Fruit fly (Drosophila melanogaster) whole organism, embryonic: ENCODE data around the gene CG9628.
A peak's percentile ranks its signal among the peaks of the same experiment; 100 is the strongest.

Source experiments
- Atf3 ChIP-seq: fragments of 200-800 bp; sonication (Bioruptor generic); optimal IDR thresholded peaks from 3 replicates; lab custom pipeline; 2016; ENCODE audit warnings: missing biosample characterization, missing genetic modification characterization
- Atf6 ChIP-seq: fragments of 200-800 bp; sonication (Bioruptor generic); IDR thresholded peaks from 2 replicates; pipeline ENCODE4 v1.3.6; 2022; ENCODE audit warnings: missing biosample characterization, missing genetic modification characterization
- CG10959 ChIP-seq: fragments of 200-800 bp; sonication (Bioruptor generic); IDR thresholded peaks from 2 replicates; pipeline ENCODE4 v1.3.6; 2022; ENCODE audit warnings: missing biosample characterization, missing genetic modification characterization
- CG11093 ChIP-seq: fragments of 200-800 bp; sonication (Bioruptor generic); IDR thresholded peaks from 3 replicates; pipeline ENCODE4 v1.3.6; 2022; ENCODE audit warnings: missing biosample characterization, missing genetic modification characterization
- CG1603 ChIP-seq: fragments of 200-800 bp; sonication (Bioruptor generic); optimal IDR thresholded peaks from 2 replicates; lab custom pipeline; 2019; ENCODE audit warnings: missing biosample characterization, mild to moderate bottlenecking, missing genetic modification characterization, moderate library complexity
- CG16813 ChIP-seq: fragments of 200-800 bp; sonication (Bioruptor generic); IDR thresholded peaks from 3 replicates; pipeline ENCODE4 v1.3.6; 2022; ENCODE audit warnings: missing biosample characterization, missing genetic modification characterization; ENCODE audit not compliant: partially characterized antibody
- CG17829 ChIP-seq: fragments of 200-800 bp; optimal IDR thresholded peaks from 2 replicates; lab custom pipeline; 2019; ENCODE audit warnings: missing biosample characterization, mild to moderate bottlenecking, missing genetic modification characterization, moderate library complexity
- CG17912 ChIP-seq: fragments of 200-800 bp; sonication (Bioruptor generic); optimal IDR thresholded peaks from 2 replicates; lab custom pipeline; 2018; ENCODE audit warnings: missing biosample characterization, mild to moderate bottlenecking, missing genetic modification characterization
- CG34376 ChIP-seq: fragments of 200-800 bp; sonication (Bioruptor generic); optimal IDR thresholded peaks from 2 replicates; lab custom pipeline; 2018; ENCODE audit warnings: missing biosample characterization, mild to moderate bottlenecking, missing genetic modification characterization
- CG4707 ChIP-seq: fragments of 200-800 bp; sonication (Bioruptor generic); optimal IDR thresholded peaks from 2 replicates; lab custom pipeline; 2018; ENCODE audit warnings: missing biosample characterization, mild to moderate bottlenecking, missing genetic modification characterization, moderate library complexity
- CG5953 ChIP-seq: fragments of 200-800 bp; sonication (Bioruptor generic); IDR thresholded peaks from 2 replicates; pipeline ENCODE4 v1.3.6; 2022; ENCODE audit warnings: missing biosample characterization, missing genetic modification characterization
- CG6683 ChIP-seq: fragments of 200-800 bp; sonication (Bioruptor generic); optimal IDR thresholded peaks from 2 replicates; lab custom pipeline; 2017; ENCODE audit warnings: missing biosample characterization, mild to moderate bottlenecking, missing genetic modification characterization, missing genetic modification reagents
- CG6689 ChIP-seq: fragments of 200-800 bp; sonication (Bioruptor generic); IDR thresholded peaks from 2 replicates; pipeline ENCODE4 v1.3.6; 2022; ENCODE audit warnings: missing biosample characterization, missing genetic modification characterization
- CG7987 ChIP-seq: fragments of 200-800 bp; sonication (Bioruptor generic); optimal IDR thresholded peaks from 2 replicates; lab custom pipeline; 2018; ENCODE audit warnings: missing biosample characterization, mild to moderate bottlenecking, missing genetic modification characterization, moderate library complexity
- CG9437 ChIP-seq: fragments of 200-800 bp; sonication (Bioruptor generic); optimal IDR thresholded peaks from 2 replicates; lab custom pipeline; 2018; ENCODE audit warnings: missing biosample characterization, mild to moderate bottlenecking, missing genetic modification characterization
- Dip2 ChIP-seq: fragments of 200-800 bp; sonication (Bioruptor generic); IDR thresholded peaks from 2 replicates; pipeline ENCODE4 v1.3.6; 2022; ENCODE audit warnings: missing biosample characterization, missing genetic modification characterization
- Dll ChIP-seq: fragments of 200-800 bp; sonication (Bioruptor generic); IDR thresholded peaks from 4 replicates; pipeline ENCODE4 v1.3.6; 2022; ENCODE audit warnings: missing biosample characterization, missing genetic modification characterization; ENCODE audit not compliant: partially characterized antibody
- Eip74EF ChIP-seq, 2 experiments: fragments of 200-800 bp in 1 of 2; fragments of >200 bp in 1 of 2; sonication (Bioruptor generic) in 1 of 2; optimal IDR thresholded peaks; 2 replicates each; lab custom pipeline; 2017 to 2019; ENCODE audit warnings: missing biosample characterization in 2 of 2, missing genetic modification characterization in 2 of 2, mild to moderate bottlenecking in 1 of 2, moderate library complexity in 1 of 2
- GATAe ChIP-seq: fragments of 200-800 bp; sonication (Bioruptor generic); conservative IDR thresholded peaks from 2 replicates; pipeline ENCODE4 v1.3.6; 2022; ENCODE audit warnings: missing biosample characterization, missing genetic modification characterization
- HmgD ChIP-seq: fragments of 200-800 bp; sonication (Bioruptor generic); optimal IDR thresholded peaks from 3 replicates; lab custom pipeline; 2016; ENCODE audit warnings: missing biosample characterization, missing genetic modification characterization
- Hmr ChIP-seq: fragments of 200-800 bp; sonication (Bioruptor generic); optimal IDR thresholded peaks from 3 replicates; lab custom pipeline; 2017; ENCODE audit warnings: mild to moderate bottlenecking, missing biosample characterization, missing genetic modification reagents, missing genetic modification characterization
- Hr78 ChIP-seq, 2 experiments: fragments of 200-800 bp in 1 of 2; fragments of >200 bp in 1 of 2; sonication (Bioruptor generic) in 1 of 2; optimal IDR thresholded peaks; 2 replicates each; lab custom pipeline; 2017 to 2019; ENCODE audit warnings: missing biosample characterization in 2 of 2, missing genetic modification characterization in 2 of 2, mild to moderate bottlenecking in 1 of 2, moderate library complexity in 1 of 2
- MBD-R2 ChIP-seq: fragments of 200-800 bp; sonication (Bioruptor generic); IDR thresholded peaks from 2 replicates; pipeline ENCODE4 v1.3.6; 2022; ENCODE audit warnings: missing biosample characterization, missing genetic modification characterization
- Max ChIP-seq: fragments of 200-800 bp; sonication (Bioruptor generic); optimal IDR thresholded peaks from 2 replicates; lab custom pipeline; 2016; ENCODE audit warnings: missing biosample characterization, mild to moderate bottlenecking, missing genetic modification characterization
- Med ChIP-seq: fragments of 200-800 bp; sonication (Bioruptor generic); peaks from one replicate; lab custom pipeline; 2016; ENCODE audit warnings: missing biosample characterization, missing genetic modification characterization, mild to moderate bottlenecking, inconsistent platforms, moderate library complexity
- Myb ChIP-seq: fragments of 200-800 bp; sonication (Bioruptor generic); optimal IDR thresholded peaks from 2 replicates; lab custom pipeline; 2016; ENCODE audit warnings: missing biosample characterization, missing genetic modification characterization
- NK7.1 ChIP-seq: fragments of 200-800 bp; sonication (Bioruptor generic); optimal IDR thresholded peaks from 3 replicates; lab custom pipeline; 2016; ENCODE audit warnings: missing biosample characterization, missing genetic modification characterization
- PHDP ChIP-seq: fragments of 200-800 bp; sonication (Bioruptor generic); optimal IDR thresholded peaks from 3 replicates; lab custom pipeline; 2018; ENCODE audit warnings: missing biosample characterization, mild to moderate bottlenecking, missing genetic modification characterization, moderate library complexity
- al ChIP-seq: fragments of 200-800 bp; sonication (Bioruptor generic); IDR thresholded peaks from 2 replicates; pipeline ENCODE4 v1.3.6; 2022; ENCODE audit warnings: missing biosample characterization, missing genetic modification characterization
- btn ChIP-seq: fragments of 200-800 bp; sonication (Bioruptor generic); optimal IDR thresholded peaks from 2 replicates; lab custom pipeline; 2016; ENCODE audit warnings: missing biosample characterization, missing genetic modification characterization
- chinmo ChIP-seq: fragments of 200-800 bp; sonication (Bioruptor generic); IDR thresholded peaks from 4 replicates; pipeline ENCODE4 v1.3.6; 2022; ENCODE audit warnings: missing biosample characterization, missing genetic modification characterization; ENCODE audit not compliant: partially characterized antibody
- eyg ChIP-seq: fragments of 200-800 bp; sonication (Bioruptor generic); optimal IDR thresholded peaks from 3 replicates; lab custom pipeline; 2016; ENCODE audit warnings: missing biosample characterization, missing genetic modification characterization
- fd64A ChIP-seq: fragments of 200-800 bp; sonication (Bioruptor generic); optimal IDR thresholded peaks from 3 replicates; lab custom pipeline; 2018; ENCODE audit warnings: missing biosample characterization, mild to moderate bottlenecking, missing genetic modification characterization
- ftz-f1 ChIP-seq: fragments of 200-800 bp; sonication (Bioruptor generic); optimal IDR thresholded peaks from 2 replicates; lab custom pipeline; 2016; ENCODE audit warnings: missing biosample characterization, missing genetic modification characterization
- jigr1 ChIP-seq: fragments of 200-800 bp; sonication (Bioruptor generic); IDR thresholded peaks from 3 replicates; pipeline ENCODE4 v1.3.6; 2022; ENCODE audit warnings: missing biosample characterization, missing genetic modification characterization
- klu ChIP-seq: fragments of 200-800 bp; sonication (Bioruptor generic); IDR thresholded peaks from 2 replicates; pipeline ENCODE4 v1.3.6; 2022; ENCODE audit warnings: missing biosample characterization, missing genetic modification characterization
- maf-S ChIP-seq: fragments of 200-800 bp; sonication (Bioruptor generic); optimal IDR thresholded peaks from 2 replicates; lab custom pipeline; 2016; ENCODE audit warnings: missing biosample characterization, missing genetic modification characterization
- pb ChIP-seq: fragments of 200-800 bp; sonication (Bioruptor generic); optimal IDR thresholded peaks from 3 replicates; lab custom pipeline; 2016; ENCODE audit warnings: missing biosample characterization, missing genetic modification characterization
- pnt ChIP-seq: fragments of 200-800 bp; sonication (Bioruptor generic); optimal IDR thresholded peaks from 3 replicates; lab custom pipeline; 2016; ENCODE audit warnings: missing biosample characterization, missing genetic modification characterization
- psq ChIP-seq: fragments of 200-800 bp; sonication (Bioruptor generic); optimal IDR thresholded peaks from 2 replicates; lab custom pipeline; 2017; ENCODE audit warnings: missing biosample characterization, missing genetic modification characterization
- rib ChIP-seq: fragments of 200-800 bp; sonication (Bioruptor generic); IDR thresholded peaks from 2 replicates; pipeline ENCODE4 v1.3.6; 2022; ENCODE audit warnings: missing biosample characterization, missing genetic modification characterization
- stc ChIP-seq: fragments of 200-800 bp; sonication (Bioruptor generic); IDR thresholded peaks from 2 replicates; pipeline ENCODE4 v1.3.6; 2022; ENCODE audit warnings: missing biosample characterization, missing genetic modification characterization
- sug ChIP-seq: fragments of 200-800 bp; optimal IDR thresholded peaks from 2 replicates; lab custom pipeline; 2019; ENCODE audit warnings: missing biosample characterization, mild to moderate bottlenecking, missing genetic modification characterization, moderate library complexity
- tgo ChIP-seq: fragments of 200-800 bp; sonication (Bioruptor generic); IDR thresholded peaks from 3 replicates; pipeline ENCODE4 v1.3.6; 2022; ENCODE audit warnings: missing biosample characterization, missing genetic modification characterization
- trh ChIP-seq: fragments of 200-800 bp; sonication (Bioruptor generic); optimal IDR thresholded peaks from 2 replicates; lab custom pipeline; 2016; ENCODE audit warnings: missing biosample characterization, missing genetic modification characterization
- unc-4 ChIP-seq: fragments of 200-800 bp; sonication (Bioruptor generic); IDR thresholded peaks from 2 replicates; pipeline ENCODE4 v1.3.6; 2022; ENCODE audit warnings: missing biosample characterization, missing genetic modification characterization; ENCODE audit not compliant: partially characterized antibody
- unpg ChIP-seq: fragments of 200-800 bp; sonication (Bioruptor generic); optimal IDR thresholded peaks from 3 replicates; lab custom pipeline; 2018; ENCODE audit warnings: missing biosample characterization, mild to moderate bottlenecking, missing genetic modification characterization, moderate library complexity
- usp ChIP-seq: fragments of >200 bp; optimal IDR thresholded peaks from 2 replicates; lab custom pipeline; 2017; ENCODE audit warnings: missing biosample characterization, missing genetic modification characterization
- wor ChIP-seq: fragments of 200-800 bp; sonication (Bioruptor generic); IDR thresholded peaks from 2 replicates; pipeline ENCODE4 v1.3.6; 2022; ENCODE audit warnings: missing biosample characterization, missing genetic modification characterization
- zfh2 ChIP-seq: fragments of 200-800 bp; sonication (Bioruptor generic); optimal IDR thresholded peaks from 2 replicates; lab custom pipeline; 2016; ENCODE audit warnings: missing biosample characterization, missing genetic modification characterization

CG9628 gene

dm6 chr3L:14634773-14635563 is 12.4 kb downstream of the CG9628 start (continued):
- TF ChIP-seq NK7.1 (no peak), Atf3 (GFP tag; lab: Kevin White, UChicago) (no peak), Hmr (GFP tag; lab: Kevin White, UChicago) (no peak), HmgD (GFP tag; lab: Kevin White, UChicago) (no peak), stc (GFP tag; lab: Robert Waterston, UW) (peak; percentile 73), maf-S (GFP tag; lab: Kevin White, UChicago) (no peak), CG7987 (GFP tag; lab: Kevin White, UChicago) (no peak), MBD-R2 (GFP tag; lab: Robert Waterston, UW) (no peak), CG5953 (GFP tag; lab: Robert Waterston, UW) (no peak), zfh2 (no peak), Dip2 (GFP tag; lab: Robert Waterston, UW) (no peak), Eip74EF (GFP tag; optimal IDR thresholded peaks at IDR 0.05; lab: Kevin White, UChicago) (peak in 1 of 2 experiments; percentile 52), CG17829 (tag; lab: Kevin White, UChicago) (peak; percentile 94), fd64A (no peak), rib (GFP tag; lab: Robert Waterston, UW) (no peak), ftz-f1 (GFP tag; lab: Kevin White, UChicago) (no peak), CG10959 (GFP tag; lab: Robert Waterston, UW) (peak; percentile 47; the same call in 1 of the 2 replicates), btn (GFP tag; lab: Kevin White, UChicago) (no peak), Max (peak; percentile 4), CG16813 (GFP tag; lab: Robert Waterston, UW) (no peak), CG4707 (GFP tag; lab: Kevin White, UChicago) (no peak), chinmo (GFP tag; lab: Robert Waterston, UW) (no peak), Dll (GFP tag; lab: Robert Waterston, UW) (no peak), jigr1 (GFP tag; lab: Robert Waterston, UW) (no peak), Myb (GFP tag; lab: Kevin White, UChicago) (no peak), CG6689 (GFP tag; lab: Robert Waterston, UW) (peak; percentile 86), unpg (peak; percentile 73), unc-4 (GFP tag; lab: Robert Waterston, UW) (no peak)

- no peak for TF ChIP-seq CG9437
- TF ChIP-seq psq (GFP tag; lab: Kevin White, UChicago) = no peak
- TF ChIP-seq eyg (GFP tag; lab: Kevin White, UChicago) = no peak
- TF ChIP-seq CG1603 (tag; lab: Kevin White, UChicago) = no peak
- peak; percentile 49 for TF ChIP-seq sug (tag; lab: Kevin White, UChicago)
- no peak for TF ChIP-seq usp (GFP tag; lab: Kevin White, UChicago)
- TF ChIP-seq CG6683 (GFP tag; lab: Kevin White, UChicago) = no peak
- no peak for TF ChIP-seq klu
- TF ChIP-seq CG34376 (GFP tag; lab: Kevin White, UChicago) = no peak
- no peak for TF ChIP-seq pnt
- TF ChIP-seq al (GFP tag; lab: Robert Waterston, UW) = no peak
- TF ChIP-seq pb (GFP tag; lab: Kevin White, UChicago) = no peak
- peak in 1 of 2 experiments; percentile 5 for TF ChIP-seq Hr78 (GFP tag; optimal IDR thresholded peaks at IDR 0.05; lab: Kevin White, UChicago)
- no peak for TF ChIP-seq Hmr (GFP tag; lab: Kevin White, UChicago)
- TF ChIP-seq PHDP (tag; lab: Kevin White, UChicago) = no peak
- TF ChIP-seq Atf6 (GFP tag; lab: Robert Waterston, UW) = 0 out of 2 replicates have a peak, but pooled peaks have one; percentile 3
- TF ChIP-seq GATAe (GFP tag; lab: Robert Waterston, UW) = peak; percentile 42; the same call in 1 of the 2 replicates
- TF ChIP-seq wor (GFP tag; lab: Robert Waterston, UW) = no peak
- TF ChIP-seq Med (GFP tag; lab: Kevin White, UChicago) = peak; percentile 76
- TF ChIP-seq trh (GFP tag; lab: Kevin White, UChicago) = no peak
- 0 out of 3 replicates have a peak, but pooled peaks have one; percentile 2 for TF ChIP-seq tgo (GFP tag; lab: Robert Waterston, UW)
- no peak for TF ChIP-seq CG17912 (GFP tag; lab: Kevin White, UChicago)
- TF ChIP-seq CG11093 (GFP tag; lab: Robert Waterston, UW) = no peak
Observed at dm6 chr3L:14635564-14635937, 13.0 kb downstream of the CG9628 start.
